Fruit fly (Drosophila melanogaster): ENCODE results near the gene TfIIFalpha.

TfIIFalpha gene

dm6 chr3R:6345814-6346213 lies 34.5 kb upstream of the TfIIFalpha start, which contains the start of the genes SmD2 and CG18048 (continued):
- TF ChIP-seq Camta (GFP tag; optimal IDR thresholded peaks at IDR 0.05) (no peak), kay (GFP tag; optimal IDR thresholded peaks at IDR 0.05) (no peak), CG2712 (tag; optimal IDR thresholded peaks at IDR 0.05) (peak; percentile 54), CG1603 (tag; optimal IDR thresholded peaks at IDR 0.05) (peak; percentile 13), CG42726 (GFP tag; IDR thresholded peaks at IDR 0.05; ENCODE audit: partially characterized antibody) (peak; percentile 39; the same call in 1 of the 2 replicates), HHEX (GFP tag; optimal IDR thresholded peaks at IDR 0.05) (no peak), gfzf (GFP tag; optimal IDR thresholded peaks at IDR 0.05) (peak; percentile 86), CG9609 (GFP tag; optimal IDR thresholded peaks at IDR 0.05) (no peak)

- TF ChIP-seq gem (tag; optimal IDR thresholded peaks at IDR 0.05) = peak; percentile 19
- TF ChIP-seq CG10979 (tag; optimal IDR thresholded peaks at IDR 0.05) = peak; percentile 6
- TF ChIP-seq ab (GFP tag; optimal IDR thresholded peaks at IDR 0.05) = no peak
- TF ChIP-seq CG17802 (tag; optimal IDR thresholded peaks at IDR 0.05) = no peak
- TF ChIP-seq inv (GFP tag; IDR thresholded peaks at IDR 0.05; ENCODE audit: partially characterized antibody) = 0 out of 2 replicates have a peak, but pooled peaks have one; percentile 12
Observed at dm6 chr3R:6348943-6349342, 31.3 kb upstream of the TfIIFalpha start, which contains the start of gene Hr83. Gene Hr83 (plus strand): TSS chr3R:6349243.

- peak; percentile 16 for TF ChIP-seq CG1529 (GFP tag; optimal IDR thresholded peaks at IDR 0.05)
- peak; percentile 39; the same call in 1 of the 2 replicates for TF ChIP-seq Adf1 (GFP tag; IDR thresholded peaks at IDR 0.05)
- TF ChIP-seq Rx (GFP tag; IDR thresholded peaks at IDR 0.05) = no peak
- TF ChIP-seq tll (GFP tag; optimal IDR thresholded peaks at IDR 0.05) = peak in 1 of 2 experiments; percentile 36
- peak; percentile 93 for TF ChIP-seq Dref (GFP tag; IDR thresholded peaks at IDR 0.05)
- TF ChIP-seq gem (tag; optimal IDR thresholded peaks at IDR 0.05) = peak; percentile 46
- TF ChIP-seq Myb (GFP tag; optimal IDR thresholded peaks at IDR 0.05) = peak; percentile 57
- peak; percentile 1 for TF ChIP-seq jumu (GFP tag; optimal IDR thresholded peaks at IDR 0.05)
- 0 out of 3 replicates have a peak, but pooled peaks have one; percentile 20 for TF ChIP-seq ci (GFP tag; IDR thresholded peaks at IDR 0.05)
- no peak for TF ChIP-seq salm (tag; optimal IDR thresholded peaks at IDR 0.05)
- TF ChIP-seq CG16813 (GFP tag; IDR thresholded peaks at IDR 0.05; ENCODE audit: partially characterized antibody) = peak; percentile 95
- TF ChIP-seq HmgZ (tag; optimal IDR thresholded peaks at IDR 0.05) = peak; percentile 33
- peak; percentile 11 for TF ChIP-seq CHES-1-like (GFP tag; optimal IDR thresholded peaks at IDR 0.05)
- no peak for TF ChIP-seq gcm (GFP tag; optimal IDR thresholded peaks at IDR 0.05)
- TF ChIP-seq Med (GFP tag) = peak; percentile 59
- no peak for TF ChIP-seq CG7271 (tag; optimal IDR thresholded peaks at IDR 0.05)
- TF ChIP-seq HLH4C (GFP tag; IDR thresholded peaks at IDR 0.05; ENCODE audit: partially characterized antibody) = peak; percentile 90
- no peak for TF ChIP-seq CG1832 (GFP tag; optimal IDR thresholded peaks at IDR 0.05)
- no peak for TF ChIP-seq Max (GFP tag; optimal IDR thresholded peaks at IDR 0.05)
- TF ChIP-seq CG2889 (GFP tag; IDR thresholded peaks at IDR 0.05) = no peak
- no peak for TF ChIP-seq Side (GFP tag; optimal IDR thresholded peaks at IDR 0.05)
- peak; percentile 48 for TF ChIP-seq Lhr (GFP tag; optimal IDR thresholded peaks at IDR 0.05)
- no peak for TF ChIP-seq Doc2 (GFP tag; IDR thresholded peaks at IDR 0.05)
- no peak for TF ChIP-seq CG17568 (GFP tag; optimal IDR thresholded peaks at IDR 0.05)
- TF ChIP-seq CG9437 (GFP tag; optimal IDR thresholded peaks at IDR 0.05) = no peak
- TF ChIP-seq esg (GFP tag; conservative IDR thresholded peaks at IDR 0.05) = no peak
- TF ChIP-seq CG12219 (GFP tag; optimal IDR thresholded peaks at IDR 0.05) = no peak
- peak; percentile 89; the same call in 2 of the 4 replicates for TF ChIP-seq chinmo (GFP tag; IDR thresholded peaks at IDR 0.05; ENCODE audit: partially characterized antibody)
- TF ChIP-seq Sry-δ (GFP tag; optimal IDR thresholded peaks at IDR 0.05) = peak; percentile 97
- TF ChIP-seq amos (GFP tag; IDR thresholded peaks at IDR 0.05; ENCODE audit: partially characterized antibody) = peak; percentile 97
- peak; percentile 93 for TF ChIP-seq mld (GFP tag; IDR thresholded peaks at IDR 0.05; ENCODE audit: partially characterized antibody)
- no peak for TF ChIP-seq CG11085 (GFP tag; IDR thresholded peaks at IDR 0.05)
- peak; percentile 87 for TF ChIP-seq hb (GFP tag; IDR thresholded peaks at IDR 0.05; ENCODE audit: partially characterized antibody)
- no peak for TF ChIP-seq btn (GFP tag; optimal IDR thresholded peaks at IDR 0.05)
Observed at dm6 chr3R:6350755-6351154, 29.5 kb upstream of the TfIIFalpha start, which contains the start of gene Pak. Gene Pak (plus strand): TSS chr3R:6350896.

Data from whole organism, embryonic.